Worm (Caenorhabditis elegans): ENCODE measurements around the gene F40G9.7.

DNA sequence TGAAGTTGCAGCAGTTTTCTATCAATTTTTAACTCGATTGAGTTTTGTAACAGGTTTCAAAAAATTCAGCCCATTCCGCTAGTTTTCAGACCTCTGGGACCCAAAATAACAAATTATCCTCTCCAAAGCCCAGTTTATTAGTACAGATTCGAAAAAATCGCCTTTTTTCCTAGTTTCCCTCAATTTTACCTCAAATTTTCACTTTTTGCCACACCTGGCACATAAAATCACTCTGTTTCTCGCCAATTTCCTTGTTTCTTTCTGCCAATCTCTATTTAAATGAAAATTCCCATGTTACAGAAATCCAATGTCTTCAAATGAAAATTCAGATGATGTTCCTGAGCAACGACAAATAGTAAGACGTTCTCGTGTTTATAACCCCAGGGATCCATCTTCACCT, 33.4 kb upstream of the F40G9.7 start, which contains the start of gene pals-22:
- TF ChIP-seq nhr-232 (tag; optimal IDR thresholded peaks at IDR 0.05) (no peak), ceh-9 (tag; optimal IDR thresholded peaks at IDR 0.05) (no peak), ama-1 (optimal IDR thresholded peaks at IDR 0.05) (no peak), fkh-10 (GFP tag; optimal IDR thresholded peaks at IDR 0.05) (no peak), pha-4 (tag; optimal IDR thresholded peaks at IDR 0.05) (no peak), nhr-11 (tag; optimal IDR thresholded peaks at IDR 0.05) (no peak), madf-2 (tag; optimal IDR thresholded peaks at IDR 0.05) (no peak), hlh-8 (tag; optimal IDR thresholded peaks at IDR 0.05) (no peak), elt-2 (tag; optimal IDR thresholded peaks at IDR 0.05) (no peak), zip-5 (tag; optimal IDR thresholded peaks at IDR 0.05) (no peak)
